Worm (Caenorhabditis elegans) whole organism, young adult: ENCODE measurements around the gene D2021.4.
"Not testable (repeated sequence)": the region's sequence is repeated elsewhere in the genome, so short reads cannot be mapped to it uniquely, and the experiment has no call there.

ENCODE experiments used
- C06A6.2 ChIP-seq: fragments of 200-800 bp; sonication (Bioruptor generic); conservative IDR thresholded peaks from 2 replicates; pipeline ENCODE4 v1.3.6; 2022; ENCODE audit warnings: missing genetic modification characterization, missing compliant biosample characterization
- F49E8.2 ChIP-seq: sonication (generic microtip); optimal IDR thresholded peaks from 3 replicates; lab custom pipeline; 2017; ENCODE audit warnings: missing genetic modification characterization, mild to moderate bottlenecking, missing compliant biosample characterization, antibody characterized with exemption, moderate library complexity; ENCODE audit not compliant: insufficient read depth
- attf-6 ChIP-seq: fragments of 200-800 bp; sonication (Bioruptor generic); IDR thresholded peaks from 2 replicates; pipeline ENCODE4 v1.3.6; 2022; ENCODE audit warnings: missing genetic modification reagents, missing genetic modification characterization, missing compliant biosample characterization
- ccch-3 ChIP-seq: fragments of 200-800 bp; sonication (Bioruptor generic); optimal IDR thresholded peaks from 2 replicates; lab custom pipeline; 2018; ENCODE audit warnings: mild to moderate bottlenecking, missing genetic modification characterization, missing compliant biosample characterization
- dox-1 ChIP-seq: fragments of 200-800 bp; sonication (Bioruptor generic); IDR thresholded peaks from 2 replicates; pipeline ENCODE4 v1.3.6; 2022; ENCODE audit warnings: missing genetic modification reagents, missing genetic modification characterization, missing compliant biosample characterization
- lin-26 ChIP-seq: fragments of 200-800 bp; sonication (Bioruptor generic); IDR thresholded peaks from 2 replicates; pipeline ENCODE4 v1.3.6; 2022; ENCODE audit warnings: missing genetic modification reagents, missing genetic modification characterization, missing compliant biosample characterization
- lin-35 ChIP-seq, 3 experiments: fragments of 150-350 bp in 2 of 3; sonication (generic microtip) in 1 of 3; optimal IDR thresholded peaks; 2 replicates each; lab custom pipeline; 2014 to 2018; ENCODE audit warnings: missing biosample characterization in 3 of 3, missing genetic modification characterization in 3 of 3, missing genetic modification reagents in 3 of 3
- mes-4 ChIP-seq: sonication (generic microtip); optimal IDR thresholded peaks from 2 replicates; lab custom pipeline; 2016; ENCODE audit warnings: missing genotype, missing genetic modification characterization, missing compliant biosample characterization
- nhr-90 ChIP-seq: sonication (generic microtip); optimal IDR thresholded peaks from 2 replicates; lab custom pipeline; 2016; ENCODE audit warnings: missing genotype, mild to moderate bottlenecking, missing genetic modification characterization, missing compliant biosample characterization
- snpc-4 ChIP-seq, 5 experiments: fragments of 150-350 bp in 1 of 5; sonication (generic microtip) in 4 of 5; optimal IDR thresholded peaks; 2 replicates each; lab custom pipeline; 2014 to 2018; ENCODE audit warnings: missing genetic modification characterization in 5 of 5, missing biosample characterization in 3 of 5, antibody characterized with exemption in 2 of 5, mild to moderate bottlenecking in 2 of 5, missing compliant biosample characterization in 2 of 5, missing genotype in 2 of 5, moderate library complexity in 2 of 5, missing genetic modification reagents in 1 of 5
- unc-130 ChIP-seq: sonication (generic microtip); optimal IDR thresholded peaks from 2 replicates; lab custom pipeline; 2016; ENCODE audit warnings: missing genetic modification reagents, missing genetic modification characterization, missing compliant biosample characterization
- ztf-22 ChIP-seq: fragments of 200-800 bp; sonication (Bioruptor generic); optimal IDR thresholded peaks from 2 replicates; lab custom pipeline; 2018; ENCODE audit warnings: mild to moderate bottlenecking, missing genetic modification characterization, moderate library complexity, missing compliant biosample characterization
- ztf-25 ChIP-seq: fragments of 200-800 bp; sonication (Bioruptor generic); IDR thresholded peaks from 2 replicates; pipeline ENCODE4 v1.3.6; 2022; ENCODE audit warnings: missing genetic modification reagents, missing genetic modification characterization, missing compliant biosample characterization
- ztf-3 ChIP-seq: fragments of 200-800 bp; sonication (Bioruptor generic); optimal IDR thresholded peaks from 2 replicates; lab custom pipeline; 2018; ENCODE audit warnings: mild to moderate bottlenecking, missing genetic modification characterization, missing compliant biosample characterization

DNA sequence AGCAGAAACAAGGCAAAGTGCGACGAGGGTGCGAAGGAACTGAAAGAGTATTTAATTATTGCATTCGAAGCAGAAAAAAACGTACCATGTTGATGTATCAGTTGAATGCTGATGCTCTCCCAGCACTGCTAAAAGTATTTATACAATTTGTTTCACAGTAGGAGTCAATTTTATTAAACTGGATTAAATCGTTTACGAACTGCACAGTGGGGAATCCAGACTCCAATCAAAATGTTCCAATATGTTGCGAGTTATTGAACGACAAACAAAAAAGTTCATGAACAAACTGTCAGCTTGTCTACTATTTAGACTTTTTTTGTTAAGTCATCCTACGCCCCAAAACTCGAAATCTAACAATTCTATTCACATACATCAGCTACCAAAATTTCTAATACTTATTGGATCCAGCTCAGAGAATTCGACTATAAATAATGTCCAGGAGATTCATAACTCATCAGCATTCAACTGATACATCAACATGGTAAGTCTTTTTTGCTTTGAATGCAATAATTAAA, 10.6 kb downstream of the D2021.4 start, which contains the start of the genes nspc-4 and nspc-5:
- not testable (repeated sequence) for TF ChIP-seq ccch-3 (GFP tag; lab: Kevin White, UChicago); attf-6 (GFP tag; lab: Robert Waterston, UW); unc-130 (GFP tag; lab: Kevin White, UChicago); C06A6.2; ztf-22 (GFP tag; lab: Kevin White, UChicago); snpc-4 (GFP tag; optimal IDR thresholded peaks at IDR 0.05; lab: Kevin White, UChicago); snpc-4 (tag; optimal IDR thresholded peaks at IDR 0.05; lab: Kevin White, UChicago); ztf-3 (GFP tag; lab: Kevin White, UChicago); F49E8.2 (tag; lab: Kevin White, UChicago); mes-4 (tag; lab: Kevin White, UChicago); lin-26 (GFP tag; lab: Robert Waterston, UW); dox-1 (GFP tag; lab: Robert Waterston, UW); ztf-25; lin-35 (GFP tag; optimal IDR thresholded peaks at IDR 0.05; lab: Kevin White, UChicago); nhr-90
